Worm (Caenorhabditis elegans) whole organism, L4 larva: ENCODE data around the gene kreg-1.

ENCODE experiments used
- D1046.2 ChIP-seq: fragments of 200-800 bp; sonication (Bioruptor generic); IDR thresholded peaks from 2 replicates; pipeline ENCODE4 v1.3.6; 2022; ENCODE audit warnings: missing genetic modification characterization, missing compliant biosample characterization
- F44E2.7 ChIP-seq: fragments of 200-800 bp; sonication (Bioruptor generic); IDR thresholded peaks from 2 replicates; pipeline ENCODE4 v2.1.2; 2022; ENCODE audit warnings: missing genetic modification characterization, missing compliant biosample characterization
- T20F7.1 ChIP-seq: fragments of 200-800 bp; sonication (Bioruptor generic); optimal IDR thresholded peaks from 2 replicates; lab custom pipeline; 2018; ENCODE audit warnings: mild to moderate bottlenecking, missing genetic modification characterization, missing compliant biosample characterization
- Y48G9A.11 ChIP-seq: fragments of 200-800 bp; sonication (Bioruptor generic); IDR thresholded peaks from 2 replicates; pipeline ENCODE4 v1.3.6; 2022; ENCODE audit warnings: missing genetic modification reagents, missing genetic modification characterization, missing compliant biosample characterization
- Y75B8A.6 ChIP-seq: fragments of 200-800 bp; sonication (Bioruptor generic); IDR thresholded peaks from 2 replicates; pipeline ENCODE4 v1.3.6; 2022; ENCODE audit warnings: missing genetic modification reagents, missing genetic modification characterization, missing compliant biosample characterization
- ZK546.5 ChIP-seq, 2 experiments: sonication (generic microtip); optimal IDR thresholded peaks; 2 replicates each; lab custom pipeline; 2017; ENCODE audit warnings: missing biosample characterization in 2 of 2, missing genetic modification characterization in 2 of 2
- aha-1 ChIP-seq: fragments of 150-350 bp; peaks from one replicate; lab custom pipeline; 2014; ENCODE audit warnings: missing biosample characterization, missing genetic modification characterization
- ceh-28 ChIP-seq: fragments of 150-350 bp; optimal IDR thresholded peaks from 2 replicates; lab custom pipeline; 2014; ENCODE audit warnings: missing biosample characterization, missing genetic modification reagents, missing genetic modification characterization
- ceh-44 ChIP-seq: fragments of 200-800 bp; sonication (Bioruptor generic); IDR thresholded peaks from 2 replicates; pipeline ENCODE4 v1.3.6; 2022; ENCODE audit warnings: missing genetic modification reagents, missing genetic modification characterization, missing compliant biosample characterization
- ceh-62 ChIP-seq: sonication (generic microtip); optimal IDR thresholded peaks from 2 replicates; lab custom pipeline; 2017; ENCODE audit warnings: missing biosample characterization, missing genetic modification characterization
- ctbp-1 ChIP-seq: fragments of 200-800 bp; sonication (Bioruptor generic); IDR thresholded peaks from 2 replicates; pipeline ENCODE4 v1.3.6; 2022; ENCODE audit warnings: missing genetic modification reagents, missing genetic modification characterization, missing compliant biosample characterization
- daf-12 ChIP-seq: fragments of 150-350 bp; optimal IDR thresholded peaks from 2 replicates; lab custom pipeline; 2014; ENCODE audit warnings: missing biosample characterization, missing genetic modification reagents, missing genetic modification characterization
- daf-16 ChIP-seq, 3 experiments: sonication (generic microtip); optimal IDR thresholded peaks; 2 replicates each; lab custom pipeline; 2016 to 2017; ENCODE audit warnings: missing genetic modification characterization in 3 of 3, missing genetic modification reagents in 3 of 3, mild to moderate bottlenecking in 2 of 3, missing compliant biosample characterization in 2 of 3, missing biosample characterization in 1 of 3, moderate library complexity in 1 of 3
- daf-19 ChIP-seq: fragments of 200-800 bp; sonication (Bioruptor generic); conservative IDR thresholded peaks from 2 replicates; pipeline ENCODE4 v1.3.6; 2022; ENCODE audit warnings: missing genetic modification characterization, missing compliant biosample characterization
- dmd-6 ChIP-seq: fragments of 200-800 bp; sonication (Bioruptor generic); IDR thresholded peaks from 2 replicates; pipeline ENCODE4 v1.3.6; 2022; ENCODE audit warnings: missing genetic modification reagents, missing genetic modification characterization, missing compliant biosample characterization
- dmd-9 ChIP-seq: fragments of 200-800 bp; sonication (Bioruptor generic); IDR thresholded peaks from 2 replicates; pipeline ENCODE4 v1.3.6; 2022; ENCODE audit warnings: missing genetic modification reagents, missing genetic modification characterization, missing compliant biosample characterization
- dve-1 ChIP-seq: sonication (generic microtip); optimal IDR thresholded peaks from 2 replicates; lab custom pipeline; 2017; ENCODE audit warnings: antibody characterized with exemption, mild to moderate bottlenecking, missing genetic modification characterization, missing compliant biosample characterization; ENCODE audit not compliant: insufficient read depth
- fkh-10 ChIP-seq: fragments of 150-350 bp; optimal IDR thresholded peaks from 2 replicates; lab custom pipeline; 2014; ENCODE audit warnings: missing biosample characterization, missing genetic modification reagents, missing genetic modification characterization
- hif-1 ChIP-seq, 2 experiments: sonication (generic microtip); optimal IDR thresholded peaks; 2 replicates each; lab custom pipeline; 2016 to 2017; ENCODE audit warnings: missing compliant biosample characterization in 2 of 2, missing genetic modification characterization in 2 of 2, missing genetic modification reagents in 2 of 2, missing genotype in 2 of 2, mild to moderate bottlenecking in 1 of 2
- hlh-11 ChIP-seq: fragments of 200-800 bp; sonication (Bioruptor generic); optimal IDR thresholded peaks from 2 replicates; lab custom pipeline; 2018; ENCODE audit warnings: mild to moderate bottlenecking, missing genetic modification characterization, missing compliant biosample characterization
- hlh-30 ChIP-seq: sonication (generic microtip); optimal IDR thresholded peaks from 2 replicates; lab custom pipeline; 2017; ENCODE audit warnings: antibody characterized with exemption, mild to moderate bottlenecking, missing genetic modification characterization, missing compliant biosample characterization; ENCODE audit not compliant: insufficient read depth
- hmg-1.1 ChIP-seq: fragments of 200-800 bp; sonication (Bioruptor generic); IDR thresholded peaks from 2 replicates; pipeline ENCODE4 v1.3.6; 2022; ENCODE audit warnings: missing genetic modification reagents, missing genetic modification characterization, missing compliant biosample characterization
- lim-7 ChIP-seq: fragments of 200-800 bp; sonication (Bioruptor generic); IDR thresholded peaks from 2 replicates; pipeline ENCODE4 v1.3.6; 2022; ENCODE audit warnings: missing genetic modification characterization, missing compliant biosample characterization
- lin-15B ChIP-seq: fragments of 150-350 bp; sonication (generic microtip); optimal IDR thresholded peaks from 3 replicates; lab custom pipeline; 2014; ENCODE audit warnings: missing biosample characterization, missing genetic modification characterization
- lin-39 ChIP-seq: fragments of 150-350 bp; optimal IDR thresholded peaks from 2 replicates; lab custom pipeline; 2014; ENCODE audit warnings: missing biosample characterization, missing genetic modification reagents, missing genetic modification characterization
- madf-9 ChIP-seq: fragments of 200-800 bp; sonication (Bioruptor generic); conservative IDR thresholded peaks from 2 replicates; pipeline ENCODE4 v1.3.6; 2022; ENCODE audit warnings: missing genetic modification reagents, missing genetic modification characterization, missing compliant biosample characterization
- mep-1 ChIP-seq: fragments of 150-350 bp; sonication (generic microtip); optimal IDR thresholded peaks from 3 replicates; lab custom pipeline; 2014; ENCODE audit warnings: missing biosample characterization, missing genetic modification characterization
- mes-2 ChIP-seq: sonication (generic microtip); optimal IDR thresholded peaks from 2 replicates; lab custom pipeline; 2016; ENCODE audit warnings: missing genotype, mild to moderate bottlenecking, missing genetic modification characterization, missing compliant biosample characterization; ENCODE audit not compliant: poor library complexity, severe bottlenecking
- mxl-3 ChIP-seq: fragments of 200-800 bp; sonication (Bioruptor generic); optimal IDR thresholded peaks from 2 replicates; lab custom pipeline; 2018; ENCODE audit warnings: mild to moderate bottlenecking, missing genetic modification characterization, missing compliant biosample characterization
- nhr-11 ChIP-seq: fragments of 150-350 bp; optimal IDR thresholded peaks from 2 replicates; lab custom pipeline; 2014; ENCODE audit warnings: missing biosample characterization, missing genetic modification characterization
- nhr-25 ChIP-seq: sonication (generic microtip); optimal IDR thresholded peaks from 2 replicates; lab custom pipeline; 2017; ENCODE audit warnings: missing genetic modification characterization, mild to moderate bottlenecking, missing compliant biosample characterization, antibody characterized with exemption, moderate library complexity, borderline replicate concordance; ENCODE audit not compliant: insufficient read depth
- nhr-41 ChIP-seq: fragments of 200-800 bp; sonication (Bioruptor generic); IDR thresholded peaks from 2 replicates; pipeline ENCODE4 v1.3.6; 2022; ENCODE audit warnings: missing genetic modification reagents, missing genetic modification characterization, missing compliant biosample characterization
- nhr-42 ChIP-seq: fragments of 200-800 bp; sonication (Bioruptor generic); IDR thresholded peaks from 2 replicates; pipeline ENCODE4 v1.3.6; 2022; ENCODE audit warnings: missing genetic modification characterization, missing compliant biosample characterization
- nhr-6 ChIP-seq: fragments of 150-350 bp; optimal IDR thresholded peaks from 2 replicates; lab custom pipeline; 2014; ENCODE audit warnings: missing biosample characterization, missing genetic modification characterization
- pha-4 ChIP-seq, 2 experiments: fragments of 150-350 bp in 1 of 2; fragments of 200-800 bp in 1 of 2; sonication (Bioruptor generic) in 1 of 2; IDR thresholded peaks in 1 of 2; optimal IDR thresholded peaks in 1 of 2; 2 replicates each; pipeline versions ENCODE4 v1.3.6 to Lab custom; 2014 to 2022; ENCODE audit warnings: missing genetic modification characterization in 2 of 2, missing genetic modification reagents in 2 of 2, missing biosample characterization in 1 of 2, missing compliant biosample characterization in 1 of 2
- php-3 ChIP-seq: fragments of 200-800 bp; sonication (Bioruptor generic); IDR thresholded peaks from 2 replicates; pipeline ENCODE4 v1.3.6; 2022; ENCODE audit warnings: missing genetic modification reagents, missing genetic modification characterization, missing compliant biosample characterization
- pqm-1 ChIP-seq: sonication (generic microtip); optimal IDR thresholded peaks from 2 replicates; lab custom pipeline; 2017; ENCODE audit warnings: missing biosample characterization, missing genetic modification characterization
- snpc-1.2 ChIP-seq: fragments of 200-800 bp; sonication (Bioruptor generic); IDR thresholded peaks from 2 replicates; pipeline ENCODE4 v1.3.6; 2022; ENCODE audit warnings: missing genetic modification reagents, missing genetic modification characterization, missing compliant biosample characterization
- unc-39 ChIP-seq: sonication (generic microtip); optimal IDR thresholded peaks from 2 replicates; lab custom pipeline; 2017; ENCODE audit warnings: missing biosample characterization, missing genetic modification characterization
- unc-62 ChIP-seq, 3 experiments: fragments of 150-350 bp in 1 of 3; sonication (generic microtip); optimal IDR thresholded peaks in 2 of 3; peaks in 1 of 3; 1 replicate in 1 of 3; 2 replicates in 2 of 3; lab custom pipeline; 2014 to 2017; ENCODE audit warnings: missing biosample characterization in 3 of 3, missing genetic modification characterization in 3 of 3, missing genetic modification reagents in 3 of 3, missing genotype in 1 of 3
- zag-1 ChIP-seq: fragments of 150-350 bp; optimal IDR thresholded peaks from 2 replicates; lab custom pipeline; 2014; ENCODE audit warnings: missing biosample characterization, missing genetic modification characterization
- zfp-3 ChIP-seq: fragments of 200-800 bp; sonication (Bioruptor generic); conservative IDR thresholded peaks from 2 replicates; pipeline ENCODE4 v1.3.6; 2022; ENCODE audit warnings: missing genetic modification reagents, missing genetic modification characterization, missing compliant biosample characterization
- zip-11 ChIP-seq: fragments of 200-800 bp; sonication (Bioruptor generic); IDR thresholded peaks from 2 replicates; pipeline ENCODE4 v1.3.6; 2022; ENCODE audit warnings: missing genetic modification characterization, missing compliant biosample characterization
- zip-2 ChIP-seq: fragments of 150-350 bp; optimal IDR thresholded peaks from 2 replicates; lab custom pipeline; 2014; ENCODE audit warnings: missing biosample characterization, missing genetic modification characterization
- ztf-11 ChIP-seq: fragments of 150-350 bp; optimal IDR thresholded peaks from 2 replicates; lab custom pipeline; 2014; ENCODE audit warnings: missing biosample characterization, missing genetic modification characterization

kreg-1 gene

ce11 chrX:8712662-8713061 lies 3.1 kb downstream of the kreg-1 start (continued):
- TF ChIP-seq zip-11 (GFP tag; lab: Robert Waterston, UW) (no peak), php-3 (peak; percentile 95), nhr-42 (no peak), nhr-25 (tag; lab: Kevin White, UChicago) (no peak), hif-1 (tag; optimal IDR thresholded peaks at IDR 0.05; lab: Kevin White, UChicago) (no peak), fkh-10 (GFP tag; lab: Kevin White, UChicago) (no peak), hmg-1.1 (GFP tag; lab: Robert Waterston, UW) (no peak), ceh-62 (no peak), nhr-11 (tag; lab: Kevin White, UChicago) (no peak), F44E2.7 (GFP tag; lab: Robert Waterston, UW) (no peak), dmd-6 (peak; percentile 83), ZK546.5 (tag; optimal IDR thresholded peaks at IDR 0.05; lab: Kevin White, UChicago) (no peak), ceh-28 (tag; lab: Kevin White, UChicago) (no peak), pha-4 (GFP tag; IDR thresholded peaks at IDR 0.05; lab: Robert Waterston, UW) (no peak), pha-4 (tag; optimal IDR thresholded peaks at IDR 0.05; lab: Kevin White, UChicago) (no peak), zag-1 (tag; lab: Kevin White, UChicago) (no peak), Y75B8A.6 (GFP tag; lab: Robert Waterston, UW) (no peak), T20F7.1 (no peak), lin-39 (no peak), zip-2 (tag; lab: Kevin White, UChicago) (no peak), mxl-3 (no peak), daf-12 (no peak), unc-39 (tag; lab: Kevin White, UChicago) (no peak), ztf-11 (tag; lab: Kevin White, UChicago) (no peak), madf-9 (no peak), aha-1 (tag; lab: Kevin White, UChicago) (no peak), lim-7 (GFP tag; lab: Robert Waterston, UW) (no peak), snpc-1.2 (GFP tag; lab: Robert Waterston, UW) (no peak), daf-19 (GFP tag; lab: Robert Waterston, UW) (no peak), ctbp-1 (GFP tag; lab: Robert Waterston, UW) (no peak), D1046.2 (no peak), nhr-6 (peak; percentile 38)

DNA sequence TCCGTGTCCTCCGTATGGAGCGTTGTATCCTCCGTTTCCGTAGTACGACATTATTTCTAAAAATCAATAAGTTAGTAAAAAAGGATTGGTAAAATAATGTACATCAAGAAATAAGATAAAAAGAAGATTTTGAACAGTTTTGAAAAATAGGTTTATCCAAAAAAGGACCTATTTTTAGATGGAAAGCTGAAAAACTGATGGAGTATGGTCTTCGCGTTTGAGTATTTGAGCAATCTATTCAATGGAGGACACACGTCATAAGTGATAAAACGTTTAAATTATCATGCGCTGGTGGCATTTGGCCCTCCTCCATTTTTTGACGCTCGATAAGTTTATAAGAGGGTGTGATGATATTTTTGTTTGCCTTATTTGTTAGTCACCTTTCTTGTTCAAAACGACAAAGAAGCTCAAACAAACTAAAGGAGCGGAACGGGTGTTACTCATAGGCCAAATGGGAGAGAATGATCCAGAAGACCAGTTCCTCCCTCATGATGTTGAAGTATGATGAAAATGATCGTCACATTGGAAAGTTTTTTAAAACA lies 4.3 kb downstream of the kreg-1 start, which contains the start of gene F53A9.6:
TSS of gene F53A9.6 (minus strand) at position 51 of the 542 bp plus-strand sequence.
- TF ChIP-seq pha-4 (GFP tag; IDR thresholded peaks at IDR 0.05; lab: Robert Waterston, UW), result no peak
- TF ChIP-seq pha-4 (tag; optimal IDR thresholded peaks at IDR 0.05; lab: Kevin White, UChicago), result no peak
- peak; percentile 86 for TF ChIP-seq nhr-6
- TF ChIP-seq mes-2, result peak; percentile 21
- peak in 1 of 2 experiments; percentile 78 for TF ChIP-seq unc-62 (GFP tag; optimal IDR thresholded peaks at IDR 0.05 in 1 of 2; lab: Kevin White, UChicago)
- TF ChIP-seq unc-62 (tag; optimal IDR thresholded peaks at IDR 0.05; lab: Kevin White, UChicago), result no peak
- no peak for TF ChIP-seq dmd-9 (GFP tag; lab: Robert Waterston, UW)
- TF ChIP-seq hlh-11 (tag; lab: Kevin White, UChicago), result peak; percentile 40
- TF ChIP-seq lin-15B (tag; lab: Kevin White, UChicago), result no peak
- no peak for TF ChIP-seq Y48G9A.11 (GFP tag; lab: Robert Waterston, UW)
- TF ChIP-seq daf-16 (GFP tag; optimal IDR thresholded peaks at IDR 0.05; lab: Kevin White, UChicago), result no peak
- peak; percentile 47 for TF ChIP-seq daf-16 (tag; optimal IDR thresholded peaks at IDR 0.05; lab: Kevin White, UChicago)
- no peak for TF ChIP-seq ceh-44 (GFP tag; lab: Robert Waterston, UW)
- TF ChIP-seq dmd-6, result peak; percentile 45; the same call in 1 of the 2 replicates
- TF ChIP-seq zfp-3, result no peak
- peak; percentile 33 for TF ChIP-seq mep-1 (tag; lab: Kevin White, UChicago)
- peak; percentile 79 for TF ChIP-seq dve-1 (tag; lab: Kevin White, UChicago)
- peak; percentile 63 for TF ChIP-seq hlh-30 (tag; lab: Kevin White, UChicago)
- TF ChIP-seq pqm-1 (tag; lab: Kevin White, UChicago), result peak; percentile 23
- no peak for TF ChIP-seq nhr-41 (GFP tag; lab: Robert Waterston, UW)
- TF ChIP-seq, all 104 proteins: peak for 10
